Worm (Caenorhabditis elegans) whole organism, L4 larva: Measurements from ENCODE around the gene C34D10.5.

ENCODE experiments used
- Y5F2A.4 ChIP-seq: fragments of 200-800 bp; sonication (Bioruptor generic); optimal IDR thresholded peaks from 2 replicates; lab custom pipeline; 2018; ENCODE audit warnings: mild to moderate bottlenecking, missing genetic modification characterization, missing compliant biosample characterization
- ceh-28 ChIP-seq: fragments of 150-350 bp; optimal IDR thresholded peaks from 2 replicates; lab custom pipeline; 2014; ENCODE audit warnings: missing biosample characterization, missing genetic modification reagents, missing genetic modification characterization
- ceh-82 ChIP-seq: sonication (generic microtip); optimal IDR thresholded peaks from 2 replicates; lab custom pipeline; 2017; ENCODE audit warnings: missing biosample characterization, missing genetic modification characterization
- dpl-1 ChIP-seq: fragments of 150-350 bp; optimal IDR thresholded peaks from 2 replicates; lab custom pipeline; 2014; ENCODE audit warnings: missing biosample characterization, missing genetic modification reagents, missing genetic modification characterization
- fkh-10 ChIP-seq: fragments of 150-350 bp; optimal IDR thresholded peaks from 2 replicates; lab custom pipeline; 2014; ENCODE audit warnings: missing biosample characterization, missing genetic modification reagents, missing genetic modification characterization
- pha-4 ChIP-seq, 2 experiments: fragments of 150-350 bp in 1 of 2; fragments of 200-800 bp in 1 of 2; sonication (Bioruptor generic) in 1 of 2; IDR thresholded peaks in 1 of 2; optimal IDR thresholded peaks in 1 of 2; 2 replicates each; pipeline versions ENCODE4 v1.3.6 to Lab custom; 2014 to 2022; ENCODE audit warnings: missing genetic modification characterization in 2 of 2, missing genetic modification reagents in 2 of 2, missing biosample characterization in 1 of 2, missing compliant biosample characterization in 1 of 2
- unc-130 ChIP-seq: sonication (generic microtip); optimal IDR thresholded peaks from 2 replicates; lab custom pipeline; 2016; ENCODE audit warnings: missing genetic modification reagents, missing genetic modification characterization, missing compliant biosample characterization
- zip-11 ChIP-seq: fragments of 200-800 bp; sonication (Bioruptor generic); IDR thresholded peaks from 2 replicates; pipeline ENCODE4 v1.3.6; 2022; ENCODE audit warnings: missing genetic modification characterization, missing compliant biosample characterization

DNA sequence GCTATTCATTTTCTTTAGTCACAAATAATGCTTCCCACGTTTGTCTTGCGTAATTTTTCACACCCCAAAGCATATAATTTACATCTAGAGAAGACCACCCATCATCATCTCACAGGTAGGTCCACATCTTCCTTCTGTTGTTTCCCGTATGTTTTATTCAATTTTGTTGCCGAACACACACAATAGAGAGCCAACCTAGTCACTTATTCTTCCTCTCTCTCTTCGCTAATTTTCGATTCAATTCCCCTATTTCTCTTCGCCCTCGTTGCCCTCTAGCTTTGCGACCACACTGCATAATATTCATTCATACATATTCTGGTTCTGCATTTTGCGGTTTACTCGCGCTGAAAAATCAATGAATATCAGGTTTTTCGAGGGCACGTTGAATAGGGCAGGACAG, 11.9 kb upstream of the C34D10.5 start:
- TF ChIP-seq ceh-82 (no peak), ceh-28 (tag; lab: Kevin White, UChicago) (no peak), Y5F2A.4 (no peak), dpl-1 (GFP tag; lab: Kevin White, UChicago) (no peak), unc-130 (GFP tag; lab: Kevin White, UChicago) (no peak), zip-11 (GFP tag; lab: Robert Waterston, UW) (no peak), fkh-10 (GFP tag; lab: Kevin White, UChicago) (no peak), pha-4 (GFP tag; IDR thresholded peaks at IDR 0.05; lab: Robert Waterston, UW) (no peak), pha-4 (tag; optimal IDR thresholded peaks at IDR 0.05; lab: Kevin White, UChicago) (no peak)
